Fruit fly (Drosophila melanogaster): Measurements from ENCODE around the gene CG3939.

The CG3939 gene

dm6 chrX:3173072-3173471 lies 1.7 kb upstream of the CG3939 start, which contains the start of gene CG18508 (continued):
- no peak for TF ChIP-seq CG1024 (GFP tag; IDR thresholded peaks at IDR 0.05)
- TF ChIP-seq CG2202 (tag; optimal IDR thresholded peaks at IDR 0.05) = no peak
- peak; percentile 21 for TF ChIP-seq CoRest (tag; optimal IDR thresholded peaks at IDR 0.05)
- no peak for TF ChIP-seq br (optimal IDR thresholded peaks at IDR 0.05)
- peak; percentile 7 for TF ChIP-seq az2 (GFP tag; optimal IDR thresholded peaks at IDR 0.05)
- TF ChIP-seq CG12155 (GFP tag; optimal IDR thresholded peaks at IDR 0.05) = peak; percentile 3
- TF ChIP-seq Med (GFP tag) = peak; percentile 57
- TF ChIP-seq sob (GFP tag; IDR thresholded peaks at IDR 0.05) = peak; percentile 26; the same call in 1 of the 2 replicates
- peak; percentile 77 for TF ChIP-seq CG17186 (GFP tag; optimal IDR thresholded peaks at IDR 0.05)
- TF ChIP-seq CG14710 (tag; optimal IDR thresholded peaks at IDR 0.05) = peak; percentile 11
- TF ChIP-seq Lhr (GFP tag; optimal IDR thresholded peaks at IDR 0.05) = peak; percentile 71
- TF ChIP-seq Nf-YC (tag; optimal IDR thresholded peaks at IDR 0.05) = no peak
- no peak for TF ChIP-seq Sin3A (optimal IDR thresholded peaks at IDR 0.05)
- TF ChIP-seq CG12942 (GFP tag; optimal IDR thresholded peaks at IDR 0.05) = no peak
- peak; percentile 5 for TF ChIP-seq CG15269 (tag; optimal IDR thresholded peaks at IDR 0.05)
- no peak for TF ChIP-seq abd-A (tag; optimal IDR thresholded peaks at IDR 0.05)
- peak; percentile 28 for TF ChIP-seq lilli (GFP tag; optimal IDR thresholded peaks at IDR 0.05)
- TF ChIP-seq CG9797 (GFP tag; optimal IDR thresholded peaks at IDR 0.05) = peak; percentile 44
- peak; percentile 27 for TF ChIP-seq CG7786 (GFP tag; optimal IDR thresholded peaks at IDR 0.05)
- TF ChIP-seq CG4617 (GFP tag; optimal IDR thresholded peaks at IDR 0.05; ENCODE audit: borderline replicate concordance) = no peak
- TF ChIP-seq CG15514 (GFP tag; optimal IDR thresholded peaks at IDR 0.05) = peak; percentile 67
- 0 out of 3 replicates have a peak, but pooled peaks have one; percentile 50 for TF ChIP-seq CG2199 (GFP tag; IDR thresholded peaks at IDR 0.05)
- TF ChIP-seq Ets65A (GFP tag) = peak; percentile 9
- peak; percentile 60 for TF ChIP-seq Rfx (GFP tag; IDR thresholded peaks at IDR 0.05)
- no peak for TF ChIP-seq Xbp1 (GFP tag; optimal IDR thresholded peaks at IDR 0.05)
- TF ChIP-seq MBD-R2 (GFP tag; IDR thresholded peaks at IDR 0.05) = peak; percentile 75
- TF ChIP-seq CG17359 (tag; optimal IDR thresholded peaks at IDR 0.05) = peak; percentile 6
- TF ChIP-seq stc (GFP tag; IDR thresholded peaks at IDR 0.05) = no peak
- TF ChIP-seq ssp (GFP tag; IDR thresholded peaks at IDR 0.05) = 0 out of 2 replicates have a peak, but pooled peaks have one; percentile 12
- TF ChIP-seq CG32532 (GFP tag; IDR thresholded peaks at IDR 0.05) = peak; percentile 6; the same call in 1 of the 2 replicates
- peak in 1 of 2 experiments; percentile 42 for TF ChIP-seq Pdp1 (GFP tag; optimal IDR thresholded peaks at IDR 0.05)
- TF ChIP-seq ci (GFP tag; IDR thresholded peaks at IDR 0.05) = no peak
- TF ChIP-seq ranshi (GFP tag; IDR thresholded peaks at IDR 0.05) = no peak
- TF ChIP-seq CTCF (GFP tag; optimal IDR thresholded peaks at IDR 0.05) = peak; percentile 59
- TF ChIP-seq CG10565 (GFP tag; optimal IDR thresholded peaks at IDR 0.05) = no peak
- no peak for TF ChIP-seq shn (GFP tag; optimal IDR thresholded peaks at IDR 0.05)
- TF ChIP-seq CG9817 (tag; optimal IDR thresholded peaks at IDR 0.05) = peak; percentile 15
- TF ChIP-seq chn (GFP tag; optimal IDR thresholded peaks at IDR 0.05) = no peak
- no peak for TF ChIP-seq ftz-f1 (GFP tag; optimal IDR thresholded peaks at IDR 0.05)
- no peak for TF ChIP-seq Stat92E (GFP tag; optimal IDR thresholded peaks at IDR 0.05)
- peak; percentile 24 for TF ChIP-seq BEAF-32 (GFP tag; optimal IDR thresholded peaks at IDR 0.05)
- peak; percentile 50 for TF ChIP-seq CG2120 (GFP tag; optimal IDR thresholded peaks at IDR 0.05)
- peak; percentile 65 for TF ChIP-seq pita (GFP tag; optimal IDR thresholded peaks at IDR 0.05)
- peak; percentile 64 for TF ChIP-seq sens (GFP tag)
- peak; percentile 12; the same call in 1 of the 2 replicates for TF ChIP-seq onecut (GFP tag; IDR thresholded peaks at IDR 0.05)
- TF ChIP-seq CG7839 (tag; optimal IDR thresholded peaks at IDR 0.05) = peak; percentile 17
- TF ChIP-seq CG32767 (GFP tag; IDR thresholded peaks at IDR 0.05) = no peak
- peak; percentile 72 for TF ChIP-seq Ets97D (GFP tag; optimal IDR thresholded peaks at IDR 0.05)
- TF ChIP-seq pzg (GFP tag; optimal IDR thresholded peaks at IDR 0.05) = peak; percentile 70
- peak; percentile 19 for TF ChIP-seq nmo (GFP tag; optimal IDR thresholded peaks at IDR 0.05)
